Worm (Caenorhabditis elegans) whole organism, L1 larva: Measurements from ENCODE around the gene old-2.

Source experiments
- C16A3.4 ChIP-seq: fragments of 150-350 bp; optimal IDR thresholded peaks from 2 replicates; lab custom pipeline; 2014; ENCODE audit warnings: missing biosample characterization, missing genetic modification characterization
- Y116A8C.19 ChIP-seq: sonication (generic microtip); optimal IDR thresholded peaks from 2 replicates; lab custom pipeline; 2016; ENCODE audit warnings: missing compliant biosample characterization, missing genetic modification characterization, borderline replicate concordance
- blmp-1 ChIP-seq: fragments of 150-350 bp; optimal IDR thresholded peaks from 2 replicates; lab custom pipeline; 2014; ENCODE audit warnings: missing biosample characterization, missing genetic modification characterization
- ceh-8 ChIP-seq: fragments of 200-800 bp; sonication (Bioruptor generic); optimal IDR thresholded peaks from 2 replicates; lab custom pipeline; 2018; ENCODE audit warnings: mild to moderate bottlenecking, missing genetic modification characterization, moderate library complexity, missing compliant biosample characterization
- ceh-88 ChIP-seq: fragments of 200-800 bp; sonication (Bioruptor generic); IDR thresholded peaks from 2 replicates; pipeline ENCODE4 v1.3.6; 2022; ENCODE audit warnings: missing genetic modification characterization, missing compliant biosample characterization
- ces-1 ChIP-seq: fragments of 150-350 bp; optimal IDR thresholded peaks from 2 replicates; lab custom pipeline; 2014; ENCODE audit warnings: missing biosample characterization, missing genetic modification reagents, missing genetic modification characterization
- dsc-1 ChIP-seq: sonication (generic microtip); optimal IDR thresholded peaks from 2 replicates; lab custom pipeline; 2016; ENCODE audit warnings: mild to moderate bottlenecking, missing genetic modification characterization, missing compliant biosample characterization
- elt-2 ChIP-seq: sonication (generic microtip); optimal IDR thresholded peaks from 2 replicates; lab custom pipeline; 2016; ENCODE audit warnings: missing genetic modification characterization, mild to moderate bottlenecking, inconsistent platforms, missing compliant biosample characterization, missing genetic modification reagents
- elt-3 ChIP-seq, 6 experiments: fragments of 150-350 bp in 1 of 6; sonication (generic microtip); optimal IDR thresholded peaks; 2 replicates each; lab custom pipeline; 2017 to 2018; ENCODE audit warnings: missing biosample characterization in 6 of 6, missing genetic modification characterization in 6 of 6, inconsistent platforms in 1 of 6
- hpl-2 ChIP-seq: fragments of 150-350 bp; optimal IDR thresholded peaks from 2 replicates; lab custom pipeline; 2014; ENCODE audit warnings: missing biosample characterization, missing genetic modification reagents, missing genetic modification characterization
- lin-13 ChIP-seq: fragments of 150-350 bp; optimal IDR thresholded peaks from 2 replicates; lab custom pipeline; 2014; ENCODE audit warnings: missing biosample characterization, missing genetic modification reagents, missing genetic modification characterization
- lin-14 ChIP-seq: fragments of 200-800 bp; sonication (Bioruptor generic); optimal IDR thresholded peaks from 2 replicates; lab custom pipeline; 2018; ENCODE audit warnings: mild to moderate bottlenecking, missing genetic modification characterization, moderate library complexity, missing compliant biosample characterization
- lin-15B ChIP-seq: fragments of 150-350 bp; sonication (generic microtip); optimal IDR thresholded peaks from 3 replicates; lab custom pipeline; 2014; ENCODE audit warnings: missing biosample characterization, missing genetic modification characterization
- lin-35 ChIP-seq, 2 experiments: fragments of 150-350 bp; optimal IDR thresholded peaks; 2 replicates each; lab custom pipeline; 2014; ENCODE audit warnings: missing biosample characterization in 2 of 2, missing genetic modification characterization in 2 of 2, missing genetic modification reagents in 2 of 2
- lin-39 ChIP-seq: fragments of 150-350 bp; optimal IDR thresholded peaks from 2 replicates; lab custom pipeline; 2014; ENCODE audit warnings: missing biosample characterization, missing genetic modification reagents, missing genetic modification characterization
- lir-3 ChIP-seq: sonication (generic microtip); optimal IDR thresholded peaks from 2 replicates; lab custom pipeline; 2016; ENCODE audit warnings: mild to moderate bottlenecking, missing genetic modification characterization, moderate library complexity, missing compliant biosample characterization; ENCODE audit not compliant: poor library complexity
- mab-9 ChIP-seq: fragments of 200-800 bp; sonication (Bioruptor generic); IDR thresholded peaks from 2 replicates; pipeline ENCODE4 v1.3.6; 2022; ENCODE audit warnings: missing genetic modification reagents, missing genetic modification characterization, missing compliant biosample characterization
- mdl-1 ChIP-seq, 2 experiments: fragments of 150-350 bp; optimal IDR thresholded peaks; 2 replicates each; lab custom pipeline; 2014 to 2017; ENCODE audit warnings: missing biosample characterization in 2 of 2, missing genetic modification characterization in 2 of 2, inconsistent platforms in 1 of 2
- mef-2 ChIP-seq: fragments of 150-350 bp; optimal IDR thresholded peaks from 2 replicates; lab custom pipeline; 2014; ENCODE audit warnings: missing biosample characterization, missing genetic modification characterization
- nhr-11 ChIP-seq: fragments of 150-350 bp; optimal IDR thresholded peaks from 2 replicates; lab custom pipeline; 2014; ENCODE audit warnings: missing biosample characterization, missing genetic modification characterization
- nhr-12 ChIP-seq: sonication (generic microtip); optimal IDR thresholded peaks from 2 replicates; lab custom pipeline; 2017; ENCODE audit warnings: missing biosample characterization, missing genetic modification characterization
- nhr-20 ChIP-seq: sonication (generic microtip); optimal IDR thresholded peaks from 2 replicates; lab custom pipeline; 2016; ENCODE audit warnings: mild to moderate bottlenecking, missing genetic modification characterization, missing compliant biosample characterization
- nhr-47 ChIP-seq: sonication (generic microtip); optimal IDR thresholded peaks from 2 replicates; lab custom pipeline; 2016; ENCODE audit warnings: mild to moderate bottlenecking, missing genetic modification characterization, moderate library complexity, missing compliant biosample characterization
- nhr-71 ChIP-seq: sonication (generic microtip); optimal IDR thresholded peaks from 2 replicates; lab custom pipeline; 2016; ENCODE audit warnings: mild to moderate bottlenecking, missing genetic modification characterization, moderate library complexity, missing compliant biosample characterization
- nhr-76 ChIP-seq: sonication (generic microtip); optimal IDR thresholded peaks from 2 replicates; lab custom pipeline; 2017; ENCODE audit warnings: missing biosample characterization, missing genetic modification characterization
- nhr-77 ChIP-seq: fragments of 150-350 bp; optimal IDR thresholded peaks from 2 replicates; lab custom pipeline; 2014; ENCODE audit warnings: missing biosample characterization, missing genetic modification characterization
- nhr-85 ChIP-seq: sonication (generic microtip); peaks from one replicate; lab custom pipeline; 2016; ENCODE audit warnings: missing genetic modification characterization, inconsistent platforms, missing compliant biosample characterization
- nhr-90 ChIP-seq: sonication (generic microtip); optimal IDR thresholded peaks from 2 replicates; lab custom pipeline; 2016; ENCODE audit warnings: mild to moderate bottlenecking, missing genetic modification characterization, missing compliant biosample characterization; ENCODE audit not compliant: poor library complexity
- pqm-1 ChIP-seq: sonication (generic microtip); optimal IDR thresholded peaks from 3 replicates; lab custom pipeline; 2017; ENCODE audit warnings: missing biosample characterization, missing genetic modification characterization
- rnt-1 ChIP-seq: sonication (generic microtip); optimal IDR thresholded peaks from 2 replicates; lab custom pipeline; 2016; ENCODE audit warnings: mild to moderate bottlenecking, missing genetic modification characterization, moderate library complexity, missing compliant biosample characterization
- snpc-4 ChIP-seq: fragments of 150-350 bp; optimal IDR thresholded peaks from 2 replicates; lab custom pipeline; 2014; ENCODE audit warnings: missing biosample characterization, missing genetic modification characterization
- snu-23 ChIP-seq: sonication (generic microtip); optimal IDR thresholded peaks from 2 replicates; lab custom pipeline; 2016; ENCODE audit warnings: missing genetic modification characterization, missing compliant biosample characterization
- sptf-1 ChIP-seq: fragments of 150-350 bp; optimal IDR thresholded peaks from 2 replicates; lab custom pipeline; 2014; ENCODE audit warnings: missing biosample characterization, missing genetic modification characterization
- swsn-7 ChIP-seq: sonication (generic microtip); optimal IDR thresholded peaks from 2 replicates; lab custom pipeline; 2016; ENCODE audit warnings: missing genetic modification characterization, missing compliant biosample characterization
- tbx-2 ChIP-seq: sonication (generic microtip); optimal IDR thresholded peaks from 2 replicates; lab custom pipeline; 2016; ENCODE audit warnings: missing genetic modification characterization, missing compliant biosample characterization
- unc-130 ChIP-seq: fragments of 150-350 bp; optimal IDR thresholded peaks from 2 replicates; lab custom pipeline; 2017; ENCODE audit warnings: missing biosample characterization, missing genetic modification characterization, inconsistent platforms
- unc-62 ChIP-seq: fragments of 150-350 bp; optimal IDR thresholded peaks from 2 replicates; lab custom pipeline; 2014; ENCODE audit warnings: missing biosample characterization, missing genetic modification reagents, missing genetic modification characterization
- unc-86 ChIP-seq: sonication (generic microtip); optimal IDR thresholded peaks from 2 replicates; lab custom pipeline; 2016; ENCODE audit warnings: missing genetic modification characterization, missing compliant biosample characterization
- vab-15 ChIP-seq: sonication (generic microtip); optimal IDR thresholded peaks from 2 replicates; lab custom pipeline; 2017; ENCODE audit warnings: missing genotype, mild to moderate bottlenecking, missing genetic modification characterization, missing compliant biosample characterization
- zag-1 ChIP-seq: fragments of 150-350 bp; optimal IDR thresholded peaks from 2 replicates; lab custom pipeline; 2014; ENCODE audit warnings: missing biosample characterization, missing genetic modification characterization

Gene old-2

DNA sequence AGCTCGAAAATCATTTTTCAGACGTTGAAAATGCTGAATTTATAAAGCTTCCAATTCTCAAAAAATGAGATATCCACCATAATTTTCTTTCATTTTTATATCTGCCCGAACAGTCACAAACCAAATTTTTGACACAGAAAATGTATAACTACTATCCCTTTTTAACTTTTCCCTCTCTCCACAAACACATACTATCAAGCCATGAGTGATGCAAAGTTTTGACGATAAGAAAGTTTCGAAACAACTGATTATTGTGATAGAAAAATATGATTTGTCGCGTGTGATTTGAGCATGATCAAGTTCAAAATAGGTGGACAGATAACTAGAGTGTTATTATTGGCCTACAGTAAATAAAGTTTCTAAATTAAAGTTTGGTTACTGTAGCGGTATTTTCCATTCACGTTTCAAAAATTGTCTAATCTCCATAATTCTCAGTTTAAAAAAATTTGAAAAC, 41.9 kb downstream of the old-2 start, which contains the start of gene cyp-13A8 (continued):
- no peak for TF ChIP-seq nhr-76 (tag; lab: Kevin White, UChicago)
- no peak for TF ChIP-seq Y116A8C.19
- TF ChIP-seq lin-35 (GFP tag; optimal IDR thresholded peaks at IDR 0.05; lab: Kevin White, UChicago) = peak in 1 of 2 experiments; percentile 39
- TF ChIP-seq lin-14 (GFP tag; lab: Kevin White, UChicago) = peak; percentile 63
- TF ChIP-seq ceh-8 = no peak
- no peak for TF ChIP-seq swsn-7 (tag; lab: Kevin White, UChicago)
- no peak for TF ChIP-seq unc-86 (tag; lab: Kevin White, UChicago)
- no peak for TF ChIP-seq zag-1
- no peak for TF ChIP-seq mdl-1 (tag; optimal IDR thresholded peaks at IDR 0.05; lab: Kevin White, UChicago)
- no peak for TF ChIP-seq pqm-1
- TF ChIP-seq nhr-71 = peak; percentile 31
- no peak for TF ChIP-seq hpl-2 (GFP tag; lab: Kevin White, UChicago)
- no peak for TF ChIP-seq nhr-11 (tag; lab: Kevin White, UChicago)
- no peak for TF ChIP-seq dsc-1 (tag; lab: Kevin White, UChicago)
- TF ChIP-seq blmp-1 (tag; lab: Kevin White, UChicago) = peak; percentile 32
- TF ChIP-seq elt-3 (tag; optimal IDR thresholded peaks at IDR 0.05; lab: Kevin White, UChicago) = peak in 1 of 6 experiments; percentile 43
- no peak for TF ChIP-seq ceh-88 (GFP tag; lab: Robert Waterston, UW)
- peak; percentile 66 for TF ChIP-seq elt-2
- no peak for TF ChIP-seq unc-130 (tag; lab: Kevin White, UChicago)
- TF ChIP-seq nhr-12 (tag; lab: Kevin White, UChicago) = no peak
- TF ChIP-seq lin-13 (GFP tag; lab: Kevin White, UChicago) = no peak
- TF ChIP-seq lin-39 (tag; lab: Kevin White, UChicago) = no peak
- no peak for TF ChIP-seq mab-9 (GFP tag; lab: Robert Waterston, UW)

DNA sequence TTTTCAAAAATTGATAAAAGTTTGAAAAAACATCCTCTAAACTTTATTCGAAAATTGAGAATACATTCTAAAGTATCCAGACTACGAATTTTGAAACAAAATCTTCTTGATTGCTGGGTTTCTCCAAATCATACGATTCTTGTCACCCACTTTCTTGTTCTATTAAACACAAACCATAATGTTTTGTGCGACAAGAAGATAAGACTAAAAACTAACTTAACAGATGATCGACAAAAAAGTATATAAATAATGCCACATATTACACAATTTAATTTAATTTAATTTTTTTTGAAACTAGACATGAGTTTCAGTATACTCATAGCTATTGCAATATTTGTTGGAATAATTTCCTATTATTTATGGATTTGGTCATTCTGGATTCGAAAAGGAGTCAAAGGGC, 46.1 kb downstream of the old-2 start, which contains the start of gene cyp-13A7:
TSS of gene cyp-13A7 (plus strand) at position 301 of the 400 bp plus-strand sequence.
- TF ChIP-seq nhr-20 (tag; lab: Kevin White, UChicago) (peak; percentile 17), snpc-4 (no peak), nhr-85 (tag; lab: Kevin White, UChicago) (peak; percentile 6)
- TF ChIP-seq, all 84 proteins: peak for 2

DNA sequence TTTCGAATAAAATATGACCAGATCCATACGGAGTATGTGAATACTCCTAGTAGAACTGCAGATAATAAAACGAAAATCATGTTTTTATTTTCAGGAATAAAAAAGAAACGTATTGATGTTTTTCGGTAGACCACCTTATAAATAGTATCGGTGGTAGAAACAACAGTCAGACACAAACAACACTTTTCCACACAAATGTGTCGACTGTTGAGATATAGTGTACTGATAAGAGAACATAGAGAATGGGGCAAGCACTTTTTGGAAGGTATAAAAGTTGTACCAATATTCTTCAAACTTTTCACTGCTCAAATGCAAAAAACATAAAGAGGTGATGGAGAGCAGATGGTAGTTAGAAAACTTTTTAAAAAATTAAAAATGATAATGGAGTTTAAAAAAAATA, 46.8 kb downstream of the old-2 start, which contains the start of gene cyp-13A6:
TSS of gene cyp-13A6 (minus strand) at position 180 of the 400 bp plus-strand sequence.
- no peak for TF ChIP-seq nhr-90 (tag; lab: Kevin White, UChicago)
- TF ChIP-seq vab-15 (tag; lab: Kevin White, UChicago) = no peak
- no peak for TF ChIP-seq lin-39 (tag; lab: Kevin White, UChicago)
- no peak for TF ChIP-seq nhr-11 (tag; lab: Kevin White, UChicago)
- TF ChIP-seq hpl-2 (GFP tag; lab: Kevin White, UChicago) = no peak
- TF ChIP-seq elt-2 = peak; percentile 21
- TF ChIP-seq ces-1 (GFP tag; lab: Kevin White, UChicago) = no peak
- no peak for TF ChIP-seq unc-86 (tag; lab: Kevin White, UChicago)
- no peak for TF ChIP-seq unc-130 (tag; lab: Kevin White, UChicago)
- no peak for TF ChIP-seq sptf-1 (tag; lab: Kevin White, UChicago)
- TF ChIP-seq lir-3 (tag; lab: Kevin White, UChicago) = no peak
- no peak for TF ChIP-seq unc-62 (GFP tag; lab: Kevin White, UChicago)
- TF ChIP-seq nhr-20 (tag; lab: Kevin White, UChicago) = peak; percentile 13
- TF ChIP-seq nhr-47 (tag; lab: Kevin White, UChicago) = no peak
- TF ChIP-seq mef-2 = no peak
- peak; percentile 28 for TF ChIP-seq lin-14 (GFP tag; lab: Kevin White, UChicago)
- no peak for TF ChIP-seq lin-13 (GFP tag; lab: Kevin White, UChicago)
- TF ChIP-seq nhr-77 (tag; lab: Kevin White, UChicago) = no peak

DNA sequence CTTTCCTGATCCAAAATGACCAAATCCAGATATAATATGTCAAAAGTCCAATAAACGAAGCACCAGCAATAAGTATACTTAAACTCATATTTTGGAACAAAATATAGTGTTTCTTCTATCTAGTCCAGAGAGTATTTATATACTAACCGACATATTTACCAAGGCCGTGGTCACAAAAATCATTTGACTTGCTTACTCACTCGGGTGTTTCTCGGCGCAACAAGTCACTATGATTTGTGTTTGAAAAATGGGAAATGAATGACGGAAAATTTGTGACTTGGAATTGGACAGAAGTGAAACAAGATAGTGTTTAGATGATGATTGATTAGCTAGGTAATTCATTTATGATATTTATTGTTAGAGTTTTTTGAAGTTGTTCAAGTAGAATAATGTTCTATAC, 49.1 kb downstream of the old-2 start, which contains the start of gene cyp-13A5:
TSS of gene cyp-13A5 (minus strand) at position 112 of the 400 bp plus-strand sequence.
- TF ChIP-seq nhr-85 (tag; lab: Kevin White, UChicago) (peak; percentile 88), blmp-1 (tag; lab: Kevin White, UChicago) (peak; percentile 71), mdl-1 (tag; optimal IDR thresholded peaks at IDR 0.05; lab: Kevin White, UChicago) (peak in 1 of 2 experiments; percentile 5), lin-14 (GFP tag; lab: Kevin White, UChicago) (peak; percentile 80), rnt-1 (no peak), nhr-20 (tag; lab: Kevin White, UChicago) (peak; percentile 89), tbx-2 (tag; lab: Kevin White, UChicago) (peak; percentile 11), elt-3 (tag; optimal IDR thresholded peaks at IDR 0.05; lab: Kevin White, UChicago) (peak in 4 of 6 experiments; percentile 23 to 78 (median 41)), lin-35 (GFP tag; optimal IDR thresholded peaks at IDR 0.05; lab: Kevin White, UChicago) (peak in 1 of 2 experiments; percentile 41), snu-23 (GFP tag; lab: Kevin White, UChicago) (peak; percentile 56), lir-3 (tag; lab: Kevin White, UChicago) (no peak), C16A3.4 (tag; lab: Kevin White, UChicago) (peak; percentile 0), nhr-71 (peak; percentile 47), elt-2 (peak; percentile 34), nhr-90 (tag; lab: Kevin White, UChicago) (peak; percentile 27), lin-15B (tag; lab: Kevin White, UChicago) (no peak), nhr-12 (tag; lab: Kevin White, UChicago) (no peak)
- TF ChIP-seq, all 84 proteins: peak for 13
